Worm (Caenorhabditis elegans) whole organism, L4 larva: ENCODE results near the gene ucr-2.1.

Experiments used
- ces-1 ChIP-seq: fragments of 150-350 bp; sonication (generic microtip); optimal IDR thresholded peaks from 4 replicates; lab custom pipeline; 2014; ENCODE audit warnings: missing biosample characterization, missing genetic modification reagents, missing genetic modification characterization
- fkh-10 ChIP-seq: fragments of 150-350 bp; optimal IDR thresholded peaks from 2 replicates; lab custom pipeline; 2014; ENCODE audit warnings: missing biosample characterization, missing genetic modification reagents, missing genetic modification characterization
- lin-39 ChIP-seq: fragments of 150-350 bp; optimal IDR thresholded peaks from 2 replicates; lab custom pipeline; 2014; ENCODE audit warnings: missing biosample characterization, missing genetic modification reagents, missing genetic modification characterization
- mdl-1 ChIP-seq, 2 experiments: fragments of 150-350 bp in 1 of 2; sonication (generic microtip) in 1 of 2; optimal IDR thresholded peaks; 2 replicates each; lab custom pipeline; 2014 to 2017; ENCODE audit warnings: missing biosample characterization in 2 of 2, missing genetic modification characterization in 2 of 2
- nhr-28 ChIP-seq: fragments of 150-350 bp; optimal IDR thresholded peaks from 2 replicates; lab custom pipeline; 2014; ENCODE audit warnings: missing biosample characterization, missing genetic modification characterization
- snpc-4 ChIP-seq: fragments of 150-350 bp; optimal IDR thresholded peaks from 2 replicates; lab custom pipeline; 2014; ENCODE audit warnings: missing biosample characterization, missing genetic modification characterization
- zfp-2 ChIP-seq: sonication (generic microtip); optimal IDR thresholded peaks from 2 replicates; lab custom pipeline; 2016; ENCODE audit warnings: mild to moderate bottlenecking, missing genetic modification characterization, missing compliant biosample characterization
- ztf-11 ChIP-seq: fragments of 150-350 bp; optimal IDR thresholded peaks from 2 replicates; lab custom pipeline; 2014; ENCODE audit warnings: missing biosample characterization, missing genetic modification characterization

DNA sequence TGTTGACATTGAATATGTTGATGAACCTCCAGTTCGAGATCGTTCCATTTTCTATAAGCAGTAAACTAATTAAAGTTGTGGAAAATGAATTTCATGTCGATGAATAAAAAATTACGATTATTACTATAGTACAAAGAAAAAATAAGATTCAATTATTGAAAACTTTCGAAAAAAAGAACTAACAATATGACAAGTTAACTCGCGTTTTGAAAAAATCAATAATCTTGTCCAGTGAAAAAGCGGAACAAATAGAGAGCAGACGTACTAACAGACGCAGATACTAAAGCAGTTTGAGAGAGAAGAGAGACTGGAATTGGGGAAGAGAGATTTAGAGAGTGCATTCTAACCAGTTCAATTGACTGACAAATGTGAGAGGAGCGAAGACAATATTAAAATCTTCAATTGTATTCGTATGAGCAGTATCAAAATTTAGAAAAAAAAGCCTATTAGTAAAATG is 43.6 kb upstream of the ucr-2.1 start, which contains the start of gene set-6:
- TF ChIP-seq mdl-1 (tag; optimal IDR thresholded peaks at IDR 0.05; lab: Kevin White, UChicago) (no peak), ztf-11 (tag; lab: Kevin White, UChicago) (no peak), snpc-4 (tag; lab: Kevin White, UChicago) (no peak), nhr-28 (no peak), zfp-2 (no peak), ces-1 (GFP tag; lab: Kevin White, UChicago) (no peak), lin-39 (no peak), fkh-10 (no peak)
